Fruit fly (Drosophila melanogaster) whole organism, embryonic: Measurements from ENCODE around the gene CG31157.
A peak's percentile ranks its signal among the peaks of the same experiment; 100 is the strongest.

Experiments
- Asciz ChIP-seq: fragments of 200-800 bp; sonication (Bioruptor generic); optimal IDR thresholded peaks from 2 replicates; lab custom pipeline; 2017; ENCODE audit warnings: missing biosample characterization, mild to moderate bottlenecking, missing genetic modification characterization, missing genetic modification reagents
- CG10321 ChIP-seq: fragments of 200-800 bp; sonication (Bioruptor generic); IDR thresholded peaks from 2 replicates; pipeline ENCODE4 v1.3.6; 2022; ENCODE audit warnings: missing biosample characterization, missing genetic modification characterization
- CG14965 ChIP-seq: fragments of 200-800 bp; sonication (Bioruptor generic); optimal IDR thresholded peaks from 2 replicates; lab custom pipeline; 2016; ENCODE audit warnings: missing biosample characterization, missing genetic modification characterization, borderline replicate concordance
- CG15514 ChIP-seq: fragments of 200-800 bp; sonication (Bioruptor generic); optimal IDR thresholded peaks from 3 replicates; lab custom pipeline; 2017; ENCODE audit warnings: missing biosample characterization, missing genetic modification characterization, mild to moderate bottlenecking, moderate library complexity, missing genetic modification reagents
- CG17328 ChIP-seq: fragments of 200-800 bp; sonication (Bioruptor generic); IDR thresholded peaks from 2 replicates; pipeline ENCODE4 v1.3.6; 2022; ENCODE audit warnings: missing biosample characterization, missing genetic modification characterization
- CG33213 ChIP-seq: fragments of 200-800 bp; sonication (Bioruptor generic); optimal IDR thresholded peaks from 3 replicates; lab custom pipeline; 2016; ENCODE audit warnings: missing biosample characterization, missing genetic modification characterization
- CG4360 ChIP-seq: fragments of 200-800 bp; sonication (Bioruptor generic); IDR thresholded peaks from 2 replicates; pipeline ENCODE4 v1.3.6; 2022; ENCODE audit warnings: missing biosample characterization, missing genetic modification characterization
- CG4404 ChIP-seq: fragments of 200-800 bp; sonication (Bioruptor generic); IDR thresholded peaks from 2 replicates; pipeline ENCODE4 v1.3.6; 2022; ENCODE audit warnings: missing biosample characterization, missing genetic modification characterization
- CG4820 ChIP-seq: fragments of 200-800 bp; sonication (Bioruptor generic); optimal IDR thresholded peaks from 3 replicates; lab custom pipeline; 2016; ENCODE audit warnings: missing biosample characterization, missing genetic modification characterization
- CG5180 ChIP-seq: fragments of 200-800 bp; sonication (Bioruptor generic); optimal IDR thresholded peaks from 3 replicates; lab custom pipeline; 2017; ENCODE audit warnings: missing biosample characterization, missing genetic modification characterization, mild to moderate bottlenecking, moderate library complexity, missing genetic modification reagents
- CG5953 ChIP-seq: fragments of 200-800 bp; sonication (Bioruptor generic); IDR thresholded peaks from 2 replicates; pipeline ENCODE4 v1.3.6; 2022; ENCODE audit warnings: missing biosample characterization, missing genetic modification characterization
- CG7357 ChIP-seq: fragments of 200-800 bp; sonication (Bioruptor generic); IDR thresholded peaks from 3 replicates; pipeline ENCODE4 v1.3.6; 2022; ENCODE audit warnings: missing biosample characterization, missing genetic modification characterization
- CG8924 ChIP-seq: fragments of 200-800 bp; optimal IDR thresholded peaks from 3 replicates; lab custom pipeline; 2019; ENCODE audit warnings: missing biosample characterization, mild to moderate bottlenecking, missing genetic modification characterization, moderate library complexity
- CG9437 ChIP-seq: fragments of 200-800 bp; sonication (Bioruptor generic); optimal IDR thresholded peaks from 2 replicates; lab custom pipeline; 2018; ENCODE audit warnings: missing biosample characterization, mild to moderate bottlenecking, missing genetic modification characterization
- CG9876 ChIP-seq: fragments of 200-800 bp; sonication (Bioruptor generic); optimal IDR thresholded peaks from 2 replicates; lab custom pipeline; 2016; ENCODE audit warnings: missing biosample characterization, missing genetic modification characterization
- D ChIP-seq, 2 experiments: fragments of 200-800 bp in 1 of 2; fragments of >200 bp in 1 of 2; sonication (Bioruptor generic) in 1 of 2; optimal IDR thresholded peaks; 2 replicates in 1 of 2; 3 replicates in 1 of 2; lab custom pipeline; 2017; ENCODE audit warnings: mild to moderate bottlenecking in 1 of 2, missing biosample characterization in 1 of 2, missing genetic modification characterization in 1 of 2, missing genetic modification reagents in 1 of 2
- Dbx ChIP-seq: fragments of 200-800 bp; sonication (Bioruptor generic); IDR thresholded peaks from 3 replicates; pipeline ENCODE4 v1.3.6; 2022; ENCODE audit warnings: missing biosample characterization, missing genetic modification characterization
- Dip2 ChIP-seq: fragments of 200-800 bp; sonication (Bioruptor generic); IDR thresholded peaks from 2 replicates; pipeline ENCODE4 v1.3.6; 2022; ENCODE audit warnings: missing biosample characterization, missing genetic modification characterization
- Doc3 ChIP-seq: fragments of 200-800 bp; sonication (Bioruptor generic); IDR thresholded peaks from 3 replicates; pipeline ENCODE4 v1.3.6; 2022; ENCODE audit warnings: missing biosample characterization, missing genetic modification characterization; ENCODE audit not compliant: partially characterized antibody
- Dref ChIP-seq: fragments of 200-800 bp; sonication (Bioruptor generic); IDR thresholded peaks from 2 replicates; pipeline ENCODE4 v1.3.6; 2022; ENCODE audit warnings: missing biosample characterization, missing genetic modification characterization
- Fer3 ChIP-seq: fragments of 200-800 bp; sonication (Bioruptor generic); optimal IDR thresholded peaks from 2 replicates; lab custom pipeline; 2018; ENCODE audit warnings: missing biosample characterization, mild to moderate bottlenecking, missing genetic modification characterization, moderate library complexity
- H15 ChIP-seq: fragments of 200-800 bp; sonication (Bioruptor generic); IDR thresholded peaks from 3 replicates; pipeline ENCODE4 v1.3.6; 2022; ENCODE audit warnings: missing biosample characterization, missing genetic modification characterization
- Jarid2 ChIP-seq: fragments of 200-800 bp; sonication (Bioruptor generic); optimal IDR thresholded peaks from 3 replicates; lab custom pipeline; 2017; ENCODE audit warnings: mild to moderate bottlenecking, missing biosample characterization, missing genetic modification reagents, missing genetic modification characterization
- MBD-R2 ChIP-seq: fragments of 200-800 bp; sonication (Bioruptor generic); IDR thresholded peaks from 2 replicates; pipeline ENCODE4 v1.3.6; 2022; ENCODE audit warnings: missing biosample characterization, missing genetic modification characterization
- MTF-1 ChIP-seq: fragments of 200-800 bp; sonication (Bioruptor generic); optimal IDR thresholded peaks from 2 replicates; lab custom pipeline; 2018; ENCODE audit warnings: missing biosample characterization, mild to moderate bottlenecking, missing genetic modification characterization, borderline replicate concordance
- Mrtf ChIP-seq: fragments of 200-800 bp; sonication (Bioruptor generic); IDR thresholded peaks from 3 replicates; pipeline ENCODE4 v1.3.6; 2022; ENCODE audit warnings: missing biosample characterization, missing genetic modification characterization
- NC2α ChIP-seq: fragments of 200-800 bp; sonication (Bioruptor generic); optimal IDR thresholded peaks from 2 replicates; lab custom pipeline; 2016; ENCODE audit warnings: missing biosample characterization, missing genetic modification characterization
- Rx ChIP-seq: fragments of 200-800 bp; sonication (Bioruptor generic); IDR thresholded peaks from 2 replicates; pipeline ENCODE4 v1.3.6; 2022; ENCODE audit warnings: missing biosample characterization, missing genetic modification characterization
- Spps ChIP-seq: fragments of 200-800 bp; sonication (Bioruptor generic); optimal IDR thresholded peaks from 2 replicates; lab custom pipeline; 2018; ENCODE audit warnings: missing biosample characterization, mild to moderate bottlenecking, missing genetic modification characterization
- Sry-δ ChIP-seq: fragments of 200-800 bp; sonication (Bioruptor generic); optimal IDR thresholded peaks from 2 replicates; lab custom pipeline; 2016; ENCODE audit warnings: missing biosample characterization, missing genetic modification characterization
- Trl ChIP-seq, 3 experiments: fragments of >200 bp in 2 of 3; fragments of 200-800 bp in 1 of 3; sonication (Bioruptor generic) in 1 of 3; optimal IDR thresholded peaks; 2 replicates in 1 of 3; 3 replicates in 2 of 3; lab custom pipeline; 2016 to 2017; ENCODE audit warnings: missing biosample characterization in 1 of 3, missing genetic modification characterization in 1 of 3
- Xbp1 ChIP-seq: fragments of 200-800 bp; sonication (Bioruptor generic); optimal IDR thresholded peaks from 3 replicates; lab custom pipeline; 2016; ENCODE audit warnings: missing biosample characterization, mild to moderate bottlenecking, missing genetic modification characterization
- al ChIP-seq: fragments of 200-800 bp; sonication (Bioruptor generic); IDR thresholded peaks from 2 replicates; pipeline ENCODE4 v1.3.6; 2022; ENCODE audit warnings: missing biosample characterization, missing genetic modification characterization
- ap ChIP-seq: fragments of 200-800 bp; sonication (Bioruptor generic); IDR thresholded peaks from 2 replicates; pipeline ENCODE4 v1.3.6; 2022; ENCODE audit warnings: missing biosample characterization, missing genetic modification characterization
- ase ChIP-seq: fragments of 200-800 bp; sonication (Bioruptor generic); IDR thresholded peaks from 3 replicates; pipeline ENCODE4 v1.3.6; 2022; ENCODE audit warnings: missing biosample characterization, missing genetic modification characterization
- caup ChIP-seq: fragments of 200-800 bp; sonication (Bioruptor generic); optimal IDR thresholded peaks from 3 replicates; lab custom pipeline; 2017; ENCODE audit warnings: missing biosample characterization, mild to moderate bottlenecking, missing genetic modification characterization, moderate library complexity; ENCODE audit not compliant: severe bottlenecking
- ci ChIP-seq: fragments of 200-800 bp; sonication (Bioruptor generic); IDR thresholded peaks from 3 replicates; pipeline ENCODE4 v1.3.6; 2022; ENCODE audit warnings: missing biosample characterization, missing genetic modification characterization
- cwo ChIP-seq: fragments of 200-800 bp; sonication (Bioruptor generic); optimal IDR thresholded peaks from 3 replicates; lab custom pipeline; 2017; ENCODE audit warnings: missing biosample characterization, missing genetic modification characterization, mild to moderate bottlenecking, moderate library complexity, missing genetic modification reagents
- gcm ChIP-seq: fragments of 200-800 bp; sonication (Bioruptor generic); optimal IDR thresholded peaks from 2 replicates; lab custom pipeline; 2019; ENCODE audit warnings: missing biosample characterization, mild to moderate bottlenecking, missing genetic modification characterization, moderate library complexity
- gt ChIP-seq: fragments of 200-800 bp; sonication (Bioruptor generic); IDR thresholded peaks from 2 replicates; pipeline ENCODE4 v1.3.6; 2022; ENCODE audit warnings: missing biosample characterization, missing genetic modification characterization
- insv ChIP-seq, 2 experiments: fragments of 200-800 bp; sonication (Bioruptor generic); optimal IDR thresholded peaks; 3 replicates each; lab custom pipeline; 2016 to 2018; ENCODE audit warnings: missing biosample characterization in 2 of 2, missing genetic modification characterization in 2 of 2
- pnt ChIP-seq: fragments of 200-800 bp; sonication (Bioruptor generic); optimal IDR thresholded peaks from 3 replicates; lab custom pipeline; 2016; ENCODE audit warnings: missing biosample characterization, missing genetic modification characterization
- salm ChIP-seq: fragments of 200-800 bp; sonication (Bioruptor generic); optimal IDR thresholded peaks from 2 replicates; lab custom pipeline; 2018; ENCODE audit warnings: missing biosample characterization, mild to moderate bottlenecking, missing genetic modification characterization
- sob ChIP-seq: fragments of 200-800 bp; sonication (Bioruptor generic); IDR thresholded peaks from 2 replicates; pipeline ENCODE4 v1.3.6; 2022; ENCODE audit warnings: missing biosample characterization, missing genetic modification characterization
- sqz ChIP-seq: fragments of 200-800 bp; sonication (Bioruptor generic); optimal IDR thresholded peaks from 3 replicates; lab custom pipeline; 2018; ENCODE audit warnings: missing biosample characterization, mild to moderate bottlenecking, missing genetic modification characterization
- stwl ChIP-seq: fragments of 200-800 bp; sonication (Bioruptor generic); optimal IDR thresholded peaks from 3 replicates; lab custom pipeline; 2018; ENCODE audit warnings: missing biosample characterization, mild to moderate bottlenecking, missing genetic modification characterization, moderate library complexity
- zen2 ChIP-seq: fragments of 200-800 bp; sonication (Bioruptor generic); IDR thresholded peaks from 3 replicates; pipeline ENCODE4 v1.3.6; 2022; ENCODE audit warnings: missing biosample characterization, missing genetic modification characterization; ENCODE audit not compliant: partially characterized antibody
- zf30C ChIP-seq: fragments of 200-800 bp; sonication (Bioruptor generic); optimal IDR thresholded peaks from 3 replicates; lab custom pipeline; 2018; ENCODE audit warnings: missing biosample characterization, mild to moderate bottlenecking, missing genetic modification characterization

CG31157 gene

dm6 chr3R:13030257-13031173 is 17.0 kb upstream of the CG31157 start, which contains the start of the genes CG46281 and CG46280 (continued):
- TF ChIP-seq caup (GFP tag; lab: Kevin White, UChicago) (no peak), Mrtf (GFP tag; lab: Robert Waterston, UW) (no peak), Dip2 (GFP tag; lab: Robert Waterston, UW) (no peak), stwl (tag; lab: Kevin White, UChicago) (peak; percentile 97), Trl (optimal IDR thresholded peaks at IDR 0.05; lab: Kevin White, UChicago) (no peak), Trl (GFP tag; optimal IDR thresholded peaks at IDR 0.05; lab: Kevin White, UChicago) (peak; percentile 37), CG7357 (GFP tag; lab: Robert Waterston, UW) (no peak), NC2α (no peak), Sry-δ (GFP tag; lab: Kevin White, UChicago) (peak; percentile 74), zen2 (GFP tag; lab: Robert Waterston, UW) (no peak; the same call in 2 of the 3 replicates), MBD-R2 (GFP tag; lab: Robert Waterston, UW) (peak; percentile 66), Spps (tag; lab: Kevin White, UChicago) (no peak), sob (peak; percentile 16; the same call in 1 of the 2 replicates), ase (GFP tag; lab: Robert Waterston, UW) (no peak), ap (GFP tag; lab: Robert Waterston, UW) (no peak), CG9876 (GFP tag; lab: Kevin White, UChicago) (no peak), zf30C (no peak), CG4404 (GFP tag; lab: Robert Waterston, UW) (no peak), CG5953 (no peak), CG4820 (GFP tag; lab: Kevin White, UChicago) (no peak), Jarid2 (no peak), CG4360 (GFP tag; lab: Robert Waterston, UW) (no peak), ci (GFP tag; lab: Robert Waterston, UW) (no peak), Xbp1 (peak; percentile 50), sqz (GFP tag; lab: Kevin White, UChicago) (no peak), gcm (GFP tag; lab: Kevin White, UChicago) (no peak), MTF-1 (no peak), CG33213 (peak; percentile 24), cwo (no peak), Asciz (GFP tag; lab: Kevin White, UChicago) (no peak), CG5180 (GFP tag; lab: Kevin White, UChicago) (no peak), Fer3 (tag; lab: Kevin White, UChicago) (no peak), insv (GFP tag; optimal IDR thresholded peaks at IDR 0.05; lab: Kevin White, UChicago) (peak in 1 of 2 experiments; percentile 12), gt (GFP tag; lab: Robert Waterston, UW) (no peak), al (GFP tag; lab: Robert Waterston, UW) (no peak), CG15514 (GFP tag; lab: Kevin White, UChicago) (peak; percentile 98), pnt (no peak), Rx (GFP tag; lab: Robert Waterston, UW) (no peak), Doc3 (GFP tag; lab: Robert Waterston, UW) (0 out of 3 replicates have a peak, but pooled peaks have one; percentile 43), CG10321 (GFP tag; lab: Robert Waterston, UW) (no peak), CG17328 (GFP tag; lab: Robert Waterston, UW) (no peak), CG9437 (GFP tag; lab: Kevin White, UChicago) (peak; percentile 6), H15 (no peak), CG8924 (tag; lab: Kevin White, UChicago) (no peak), Dref (GFP tag; lab: Robert Waterston, UW) (peak; percentile 72), Dbx (GFP tag; lab: Robert Waterston, UW) (no peak), CG14965 (no peak), salm (no peak), D (optimal IDR thresholded peaks at IDR 0.05; lab: Kevin White, UChicago) (no peak), D (GFP tag; optimal IDR thresholded peaks at IDR 0.05; lab: Kevin White, UChicago) (no peak)
